Worm (Caenorhabditis elegans): ENCODE data around the gene acr-5.

DNA sequence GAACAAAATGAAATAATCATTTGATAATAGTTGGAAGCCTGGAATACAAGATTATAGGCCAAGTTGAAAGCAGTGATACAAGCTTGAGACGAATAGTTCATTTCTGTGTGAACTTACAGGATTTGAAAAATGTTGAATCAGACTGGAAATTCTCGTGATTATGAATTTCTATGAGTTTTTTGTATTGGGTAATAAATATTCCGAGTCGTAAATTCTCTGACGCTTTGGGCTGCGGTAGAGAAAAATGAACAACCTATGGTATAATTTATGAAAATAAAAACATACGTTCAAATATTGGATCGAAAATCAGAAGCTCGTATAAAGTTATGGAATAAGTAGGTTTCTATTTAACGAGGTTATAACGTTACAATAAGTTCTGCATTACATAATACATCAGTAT is 21.8 kb downstream of the acr-5 start, which contains the start of gene srb-11:
- TF ChIP-seq ama-1 (optimal IDR thresholded peaks at IDR 0.05) (no peak), pes-1 (GFP tag; IDR thresholded peaks at IDR 0.05) (no peak), tbx-37 (GFP tag; conservative IDR thresholded peaks at IDR 0.05) (no peak), F13C5.2 (tag; optimal IDR thresholded peaks at IDR 0.05) (no peak), hnd-1 (tag; optimal IDR thresholded peaks at IDR 0.05) (no peak)
